Fruit fly (Drosophila melanogaster): Measurements from ENCODE around the gene Nepl12.

Gene Nepl12

dm6 chr3R:9631564-9631963 is 43.8 kb upstream of the Nepl12 start, which contains the start of gene SpdS:
Gene SpdS (plus strand): TSS chr3R:9631641.
- TF ChIP-seq CG8301 (tag; optimal IDR thresholded peaks at IDR 0.05) (no peak), Pif1A (GFP tag; optimal IDR thresholded peaks at IDR 0.05) (no peak), CG17806 (tag; optimal IDR thresholded peaks at IDR 0.05) (no peak), CG15710 (tag; optimal IDR thresholded peaks at IDR 0.05) (no peak), CG32121 (GFP tag; IDR thresholded peaks at IDR 0.05) (no peak)

dm6 chr3R:9632110-9632921 is 43.0 kb upstream of the Nepl12 start:
- TF ChIP-seq Ets98B (GFP tag; IDR thresholded peaks at IDR 0.05) (no peak), CG10348 (GFP tag; IDR thresholded peaks at IDR 0.05) (no peak), CG15710 (tag; optimal IDR thresholded peaks at IDR 0.05) (no peak), CG34367 (tag; optimal IDR thresholded peaks at IDR 0.05) (no peak), CG8159 (tag; optimal IDR thresholded peaks at IDR 0.05) (no peak), CG32121 (GFP tag; IDR thresholded peaks at IDR 0.05) (no peak), CG14655 (GFP tag; optimal IDR thresholded peaks at IDR 0.05) (no peak), EcR (GFP tag; optimal IDR thresholded peaks at IDR 0.05) (no peak), CG17806 (tag; optimal IDR thresholded peaks at IDR 0.05) (no peak), CG8301 (tag; optimal IDR thresholded peaks at IDR 0.05) (no peak), gl (tag; optimal IDR thresholded peaks at IDR 0.05) (no peak), fd96Ca (GFP tag; IDR thresholded peaks at IDR 0.05) (no peak), CG4496 (GFP tag; IDR thresholded peaks at IDR 0.05) (no peak)

- no peak for TF ChIP-seq D1 (tag; optimal IDR thresholded peaks at IDR 0.05)
- TF ChIP-seq EcR (GFP tag; optimal IDR thresholded peaks at IDR 0.05): no peak
- TF ChIP-seq CG32121 (GFP tag; IDR thresholded peaks at IDR 0.05): no peak; the same call in 1 of the 2 replicates
Measured at dm6 chr3R:9637361-9637760, 38.0 kb upstream of the Nepl12 start, which contains the start of gene Scm. Gene Scm (minus strand): TSS chr3R:9637611.

- TF ChIP-seq CG9948 (tag; optimal IDR thresholded peaks at IDR 0.05) (no peak), CG8159 (tag; optimal IDR thresholded peaks at IDR 0.05) (no peak), Snoo (tag; optimal IDR thresholded peaks at IDR 0.05) (no peak), CG34367 (tag; optimal IDR thresholded peaks at IDR 0.05) (no peak), CG15710 (tag; optimal IDR thresholded peaks at IDR 0.05) (no peak), D1 (tag; optimal IDR thresholded peaks at IDR 0.05) (no peak), CG13204 (GFP tag; optimal IDR thresholded peaks at IDR 0.05) (no peak), CG17806 (tag; optimal IDR thresholded peaks at IDR 0.05) (no peak), CG4496 (GFP tag; IDR thresholded peaks at IDR 0.05) (no peak), CG32121 (GFP tag; IDR thresholded peaks at IDR 0.05) (no peak), gl (tag; optimal IDR thresholded peaks at IDR 0.05) (no peak), CG10348 (GFP tag; IDR thresholded peaks at IDR 0.05) (no peak), Ets98B (GFP tag; IDR thresholded peaks at IDR 0.05) (no peak), CG12605 (GFP tag; IDR thresholded peaks at IDR 0.05) (no peak), CG8301 (tag; optimal IDR thresholded peaks at IDR 0.05) (no peak), rn (GFP tag; IDR thresholded peaks at IDR 0.05) (no peak), EcR (GFP tag; optimal IDR thresholded peaks at IDR 0.05) (no peak), CG14655 (GFP tag; optimal IDR thresholded peaks at IDR 0.05) (no peak)
Measured at dm6 chr3R:9637882-9638281, 37.4 kb upstream of the Nepl12 start, which contains the start of gene Dh44. Gene Dh44 (plus strand): TSS chr3R:9638182.

dm6 chr3R:9640313-9640712 is 35.0 kb upstream of the Nepl12 start:
- no peak for TF ChIP-seq CG4496 (GFP tag; IDR thresholded peaks at IDR 0.05)
- no peak for TF ChIP-seq CG32121 (GFP tag; IDR thresholded peaks at IDR 0.05)
- no peak for TF ChIP-seq CG8159 (tag; optimal IDR thresholded peaks at IDR 0.05)
- TF ChIP-seq D1 (tag; optimal IDR thresholded peaks at IDR 0.05): no peak
- no peak for TF ChIP-seq gl (tag; optimal IDR thresholded peaks at IDR 0.05)
- TF ChIP-seq Snoo (tag; optimal IDR thresholded peaks at IDR 0.05): no peak
- no peak for TF ChIP-seq Pif1B (GFP tag; optimal IDR thresholded peaks at IDR 0.05)
- TF ChIP-seq Pif1A (GFP tag; optimal IDR thresholded peaks at IDR 0.05): no peak
- no peak for TF ChIP-seq CG34367 (tag; optimal IDR thresholded peaks at IDR 0.05)
- TF ChIP-seq CG14655 (GFP tag; optimal IDR thresholded peaks at IDR 0.05): no peak
- TF ChIP-seq CG10348 (GFP tag; IDR thresholded peaks at IDR 0.05): no peak

dm6 chr3R:9643977-9644376 is 31.3 kb upstream of the Nepl12 start:
- TF ChIP-seq CG32121 (GFP tag; IDR thresholded peaks at IDR 0.05) (no peak), EcR (GFP tag; optimal IDR thresholded peaks at IDR 0.05) (no peak), CG8159 (tag; optimal IDR thresholded peaks at IDR 0.05) (no peak), CG12605 (GFP tag; IDR thresholded peaks at IDR 0.05) (no peak), CG14655 (GFP tag; optimal IDR thresholded peaks at IDR 0.05) (no peak), CG34367 (tag; optimal IDR thresholded peaks at IDR 0.05) (no peak), Pif1A (GFP tag; optimal IDR thresholded peaks at IDR 0.05) (no peak), rn (GFP tag; IDR thresholded peaks at IDR 0.05) (no peak), Snoo (tag; optimal IDR thresholded peaks at IDR 0.05) (no peak), CG9948 (tag; optimal IDR thresholded peaks at IDR 0.05) (no peak), gl (tag; optimal IDR thresholded peaks at IDR 0.05) (no peak), D1 (tag; optimal IDR thresholded peaks at IDR 0.05) (no peak), CG10348 (GFP tag; IDR thresholded peaks at IDR 0.05) (no peak), CG8301 (tag; optimal IDR thresholded peaks at IDR 0.05) (no peak), CG17806 (tag; optimal IDR thresholded peaks at IDR 0.05) (no peak)
